Worm (Caenorhabditis elegans): ENCODE measurements around the gene oxi-1.

DNA sequence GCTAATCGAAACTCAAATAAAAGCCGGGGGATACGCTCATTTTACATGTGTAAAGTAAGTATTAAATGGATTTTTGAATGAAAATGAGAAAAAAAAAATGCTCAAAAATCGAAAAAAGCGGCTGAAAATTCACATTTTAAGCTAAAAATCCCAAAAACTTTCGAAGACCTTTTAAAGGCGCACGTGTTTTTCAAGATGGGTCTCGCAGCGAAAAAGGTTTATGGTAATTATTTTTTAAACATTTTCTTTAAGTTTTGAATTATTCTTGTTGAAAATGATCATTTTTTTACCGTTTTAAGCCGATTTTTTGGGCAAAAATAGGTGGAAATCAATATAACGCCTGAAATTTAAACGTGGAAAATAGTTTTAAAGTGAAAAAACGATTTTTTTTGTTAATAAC lies 12.1 kb downstream of the oxi-1 start:
- TF ChIP-seq ets-7 (tag; optimal IDR thresholded peaks at IDR 0.05) (no peak), ama-1 (optimal IDR thresholded peaks at IDR 0.05) (no peak), B0310.2 (tag; optimal IDR thresholded peaks at IDR 0.05) (no peak), hnd-1 (tag; optimal IDR thresholded peaks at IDR 0.05) (no peak), hmg-4 (GFP tag; optimal IDR thresholded peaks at IDR 0.05) (no peak), ceh-13 (GFP tag; optimal IDR thresholded peaks at IDR 0.05) (no peak), aly-1 (tag; optimal IDR thresholded peaks at IDR 0.05) (no peak), pes-1 (GFP tag; IDR thresholded peaks at IDR 0.05) (no peak), tbx-37 (GFP tag; conservative IDR thresholded peaks at IDR 0.05) (no peak), F13C5.2 (tag; optimal IDR thresholded peaks at IDR 0.05) (no peak), tra-4 (tag; optimal IDR thresholded peaks at IDR 0.05) (no peak), hmbx-1 (tag; optimal IDR thresholded peaks at IDR 0.05) (no peak), sea-1 (GFP tag; conservative IDR thresholded peaks at IDR 0.05) (no peak), ceh-36 (tag; optimal IDR thresholded peaks at IDR 0.05) (no peak)

Data from whole organism, early embryonic.